Worm (Caenorhabditis elegans) whole organism, L1 larva: ENCODE measurements around the gene eas-1.

Source experiments
- ceh-88 ChIP-seq: fragments of 200-800 bp; sonication (Bioruptor generic); IDR thresholded peaks from 2 replicates; pipeline ENCODE4 v1.3.6; 2022; ENCODE audit warnings: missing genetic modification characterization, missing compliant biosample characterization
- dsc-1 ChIP-seq: sonication (generic microtip); optimal IDR thresholded peaks from 2 replicates; lab custom pipeline; 2016; ENCODE audit warnings: mild to moderate bottlenecking, missing genetic modification characterization, missing compliant biosample characterization
- elt-3 ChIP-seq, 6 experiments: fragments of 150-350 bp in 1 of 6; sonication (generic microtip); optimal IDR thresholded peaks; 2 replicates each; lab custom pipeline; 2017 to 2018; ENCODE audit warnings: missing biosample characterization in 6 of 6, missing genetic modification characterization in 6 of 6, inconsistent platforms in 1 of 6
- isw-1 ChIP-seq: fragments of 200-800 bp; sonication (Bioruptor generic); IDR thresholded peaks from 2 replicates; pipeline ENCODE4 v1.3.6; 2022; ENCODE audit warnings: missing genetic modification characterization, missing compliant biosample characterization
- lin-35 ChIP-seq, 2 experiments: fragments of 150-350 bp; optimal IDR thresholded peaks; 2 replicates each; lab custom pipeline; 2014; ENCODE audit warnings: missing biosample characterization in 2 of 2, missing genetic modification characterization in 2 of 2, missing genetic modification reagents in 2 of 2
- nhr-11 ChIP-seq: fragments of 150-350 bp; optimal IDR thresholded peaks from 2 replicates; lab custom pipeline; 2014; ENCODE audit warnings: missing biosample characterization, missing genetic modification characterization
- nhr-12 ChIP-seq: sonication (generic microtip); optimal IDR thresholded peaks from 2 replicates; lab custom pipeline; 2017; ENCODE audit warnings: missing biosample characterization, missing genetic modification characterization
- nhr-237 ChIP-seq: fragments of 150-350 bp; optimal IDR thresholded peaks from 2 replicates; lab custom pipeline; 2014; ENCODE audit warnings: missing biosample characterization, missing genetic modification characterization
- rnt-1 ChIP-seq: sonication (generic microtip); optimal IDR thresholded peaks from 2 replicates; lab custom pipeline; 2016; ENCODE audit warnings: mild to moderate bottlenecking, missing genetic modification characterization, moderate library complexity, missing compliant biosample characterization
- snpc-4 ChIP-seq: fragments of 150-350 bp; optimal IDR thresholded peaks from 2 replicates; lab custom pipeline; 2014; ENCODE audit warnings: missing biosample characterization, missing genetic modification characterization
- zag-1 ChIP-seq: fragments of 150-350 bp; optimal IDR thresholded peaks from 2 replicates; lab custom pipeline; 2014; ENCODE audit warnings: missing biosample characterization, missing genetic modification characterization

ce11 chrII:4728687-4729086 lies 11.5 kb upstream of the eas-1 start:
- TF ChIP-seq lin-35 (GFP tag; optimal IDR thresholded peaks at IDR 0.05; lab: Kevin White, UChicago) (peak in 1 of 2 experiments; percentile 51), elt-3 (tag; optimal IDR thresholded peaks at IDR 0.05; lab: Kevin White, UChicago) (peak in 4 of 6 experiments; percentile 4 to 71 (median 39)), snpc-4 (tag; lab: Kevin White, UChicago) (no peak), zag-1 (tag; lab: Kevin White, UChicago) (no peak), nhr-11 (tag; lab: Kevin White, UChicago) (no peak), nhr-12 (no peak), rnt-1 (tag; lab: Kevin White, UChicago) (peak; percentile 44), ceh-88 (no peak), dsc-1 (no peak), isw-1 (GFP tag; lab: Robert Waterston, UW) (no peak), nhr-237 (no peak)
